Worm (Caenorhabditis elegans): ENCODE results near the gene fbxa-94.

DNA sequence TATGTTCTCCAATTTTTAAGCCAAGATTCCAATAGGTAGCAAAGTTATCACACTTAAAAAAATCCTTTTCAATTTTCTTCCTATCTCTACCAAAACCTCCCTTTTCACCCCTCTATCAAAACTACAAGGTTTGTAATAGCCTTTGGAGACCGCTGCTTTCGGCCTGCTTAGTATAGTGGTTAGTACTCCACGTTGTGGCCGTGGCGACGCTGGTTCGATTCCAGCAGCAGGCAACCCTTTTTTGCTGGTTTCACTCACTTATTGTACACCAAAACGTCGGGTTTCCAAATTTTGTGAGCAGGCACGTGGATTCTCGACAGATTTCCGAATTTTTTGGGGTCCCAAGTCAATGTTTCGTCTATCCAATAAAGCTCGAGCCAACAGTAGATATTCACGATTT, 18.8 kb upstream of the fbxa-94 start:
- TF ChIP-seq W03F9.2 (tag; optimal IDR thresholded peaks at IDR 0.05) (no peak), him-1 (tag; optimal IDR thresholded peaks at IDR 0.05) (no peak)
